Fruit fly (Drosophila melanogaster): ENCODE measurements around the gene CG33234.

dm6 chr3L:2647523-2648378, 13.7 kb upstream of the CG33234 start, which contains the start of gene CG1246:
- TF ChIP-seq kay (GFP tag; ENCODE audit: borderline replicate concordance): peak; percentile 85
- peak; percentile 24 for TF ChIP-seq CG11617 (GFP tag; optimal IDR thresholded peaks at IDR 0.05)
- peak; percentile 47 for TF ChIP-seq CG12768 (GFP tag; optimal IDR thresholded peaks at IDR 0.05)
- TF ChIP-seq CG14711 (tag; optimal IDR thresholded peaks at IDR 0.05): peak; percentile 62
- TF ChIP-seq bab1 (GFP tag; optimal IDR thresholded peaks at IDR 0.05): no peak
- peak; percentile 71 for TF ChIP-seq cic (GFP tag; optimal IDR thresholded peaks at IDR 0.05)
- TF ChIP-seq Clk (GFP tag; optimal IDR thresholded peaks at IDR 0.05): no peak
- TF ChIP-seq CG7045 (GFP tag; optimal IDR thresholded peaks at IDR 0.05): peak; percentile 49
- peak; percentile 32 for TF ChIP-seq pad (GFP tag; optimal IDR thresholded peaks at IDR 0.05)
- TF ChIP-seq Crg-1 (GFP tag; optimal IDR thresholded peaks at IDR 0.05): no peak
- no peak for TF ChIP-seq tj (GFP tag; optimal IDR thresholded peaks at IDR 0.05)
- no peak for TF ChIP-seq CG1620 (GFP tag; optimal IDR thresholded peaks at IDR 0.05)

All from whole organism, adult.